Fruit fly (Drosophila melanogaster) Kc167 (cell line): ENCODE results near the gene Acp95EF.

ENCODE experiments used
- Sin3A ChIP-seq: fragments of >200 bp; optimal IDR thresholded peaks from 2 replicates; lab custom pipeline; 2018; ENCODE audit warnings: missing external identifiers
- h ChIP-seq: fragments of >200 bp; optimal IDR thresholded peaks from 3 replicates; lab custom pipeline; 2018; ENCODE audit warnings: missing external identifiers
- insv ChIP-seq: fragments of >200 bp; optimal IDR thresholded peaks from 3 replicates; lab custom pipeline; 2018; ENCODE audit warnings: missing external identifiers
- psq ChIP-seq: fragments of >200 bp; optimal IDR thresholded peaks from 2 replicates; lab custom pipeline; 2017; ENCODE audit warnings: missing external identifiers
- ttk ChIP-seq: sonication (Bioruptor generic); optimal IDR thresholded peaks from 2 replicates; lab custom pipeline; 2017; ENCODE audit warnings: missing external identifiers

- no peak for TF ChIP-seq h (lab: Kevin White, UChicago)
- TF ChIP-seq insv = no peak
- no peak for TF ChIP-seq psq
- TF ChIP-seq Sin3A (lab: Kevin White, UChicago) = no peak
- TF ChIP-seq ttk = no peak
Measured at dm6 chr3R:24270578-24270977, 41.8 kb downstream of the Acp95EF start.
